Worm (Caenorhabditis elegans): ENCODE measurements around the gene rfk-1.

DNA sequence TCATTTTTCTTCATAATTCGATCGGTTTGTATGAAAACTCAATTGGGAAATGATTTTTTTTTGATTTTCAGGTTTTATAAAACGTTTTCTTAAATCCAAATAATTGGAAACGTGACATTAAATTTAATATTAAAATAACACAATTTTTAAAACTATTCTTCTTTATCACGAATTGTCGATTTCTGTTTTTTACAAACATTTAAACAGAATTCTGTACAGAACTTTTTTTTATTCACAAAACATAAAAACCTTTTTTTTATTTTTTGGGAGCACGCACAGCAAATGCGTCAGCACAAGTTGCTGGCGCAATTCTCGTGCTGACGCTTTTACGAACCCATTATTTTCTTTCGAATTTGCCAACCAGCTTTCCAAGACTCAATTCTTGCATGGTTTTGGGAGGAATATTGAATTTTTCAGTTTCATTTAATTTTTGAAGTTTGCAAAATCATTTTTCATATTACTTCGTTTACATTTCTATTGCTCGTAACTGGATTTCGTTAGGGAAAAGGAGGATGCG lies 35.4 kb downstream of the rfk-1 start, which contains the start of gene mpz-5:
- no peak for TF ChIP-seq K02D7.2 (tag; optimal IDR thresholded peaks at IDR 0.05)
- no peak for TF ChIP-seq hlh-30 (tag; optimal IDR thresholded peaks at IDR 0.05; ENCODE audit: insufficient read depth)
- no peak for TF ChIP-seq Y22D7AL.16 (tag; optimal IDR thresholded peaks at IDR 0.05)
- no peak for TF ChIP-seq unc-3 (GFP tag; conservative IDR thresholded peaks at IDR 0.05)
- TF ChIP-seq unc-3 (tag; optimal IDR thresholded peaks at IDR 0.05), result no peak
- TF ChIP-seq syd-9 (tag; optimal IDR thresholded peaks at IDR 0.05), result no peak
